Fruit fly (Drosophila melanogaster): ENCODE measurements around the gene Evi5.
A peak's percentile ranks its signal among the peaks of the same experiment; 100 is the strongest.

The Evi5 gene

dm6 chrX:11433930-11434329 lies 20.3 kb downstream of the Evi5 start:
- TF ChIP-seq Mnt (GFP tag; optimal IDR thresholded peaks at IDR 0.05), result no peak
- TF ChIP-seq pad (GFP tag; optimal IDR thresholded peaks at IDR 0.05), result no peak
- peak; percentile 21 for TF ChIP-seq kay (GFP tag; ENCODE audit: borderline replicate concordance)
- TF ChIP-seq bab1 (GFP tag; optimal IDR thresholded peaks at IDR 0.05), result peak; percentile 46
- TF ChIP-seq CG7101 (tag; optimal IDR thresholded peaks at IDR 0.05), result no peak
- no peak for TF ChIP-seq CG33017 (tag; optimal IDR thresholded peaks at IDR 0.05)
- no peak for TF ChIP-seq CG14711 (tag; optimal IDR thresholded peaks at IDR 0.05)
- no peak for TF ChIP-seq Clk (GFP tag; optimal IDR thresholded peaks at IDR 0.05)
- no peak for TF ChIP-seq toe (GFP tag; optimal IDR thresholded peaks at IDR 0.05)
- no peak for TF ChIP-seq tj (GFP tag; optimal IDR thresholded peaks at IDR 0.05)

dm6 chrX:11430940-11431339 lies 23.2 kb downstream of the Evi5 start:
- TF ChIP-seq Clk (GFP tag; optimal IDR thresholded peaks at IDR 0.05) (no peak), pad (GFP tag; optimal IDR thresholded peaks at IDR 0.05) (no peak), cic (GFP tag; optimal IDR thresholded peaks at IDR 0.05) (no peak), kay (GFP tag; ENCODE audit: borderline replicate concordance) (no peak), ovo (GFP tag; optimal IDR thresholded peaks at IDR 0.05) (no peak), CG14711 (tag; optimal IDR thresholded peaks at IDR 0.05) (no peak), Hr96 (GFP tag; optimal IDR thresholded peaks at IDR 0.05) (no peak), CG33017 (tag; optimal IDR thresholded peaks at IDR 0.05) (no peak), CG12768 (GFP tag; optimal IDR thresholded peaks at IDR 0.05) (no peak), cnc (optimal IDR thresholded peaks at IDR 0.05) (no peak), toe (GFP tag; optimal IDR thresholded peaks at IDR 0.05) (no peak), CG11617 (GFP tag; optimal IDR thresholded peaks at IDR 0.05) (no peak), CG1620 (GFP tag; optimal IDR thresholded peaks at IDR 0.05) (no peak), Mnt (GFP tag; optimal IDR thresholded peaks at IDR 0.05) (no peak), tj (GFP tag; optimal IDR thresholded peaks at IDR 0.05) (no peak), CG7101 (tag; optimal IDR thresholded peaks at IDR 0.05) (no peak), CG7045 (GFP tag; optimal IDR thresholded peaks at IDR 0.05) (no peak), Crg-1 (GFP tag; optimal IDR thresholded peaks at IDR 0.05) (no peak), bab1 (GFP tag; optimal IDR thresholded peaks at IDR 0.05) (no peak)

dm6 chrX:11427282-11427689 lies 26.9 kb downstream of the Evi5 start:
- no peak for TF ChIP-seq CG5204 (GFP tag; optimal IDR thresholded peaks at IDR 0.05)
- TF ChIP-seq Clk (GFP tag; optimal IDR thresholded peaks at IDR 0.05), result peak; percentile 3
- TF ChIP-seq CG7101 (tag; optimal IDR thresholded peaks at IDR 0.05), result peak; percentile 72
- TF ChIP-seq CG11617 (GFP tag; optimal IDR thresholded peaks at IDR 0.05), result peak; percentile 30
- peak; percentile 42 for TF ChIP-seq CG1620 (GFP tag; optimal IDR thresholded peaks at IDR 0.05)
- peak; percentile 91 for TF ChIP-seq Mnt (GFP tag; optimal IDR thresholded peaks at IDR 0.05)
- TF ChIP-seq bab1 (GFP tag; optimal IDR thresholded peaks at IDR 0.05), result no peak
- peak; percentile 30 for TF ChIP-seq CG12768 (GFP tag; optimal IDR thresholded peaks at IDR 0.05)
- peak; percentile 31 for TF ChIP-seq CG7045 (GFP tag; optimal IDR thresholded peaks at IDR 0.05)
- TF ChIP-seq toe (GFP tag; optimal IDR thresholded peaks at IDR 0.05), result peak; percentile 17
- TF ChIP-seq Hr96 (GFP tag; optimal IDR thresholded peaks at IDR 0.05), result no peak
- peak; percentile 66 for TF ChIP-seq pad (GFP tag; optimal IDR thresholded peaks at IDR 0.05)
- peak; percentile 88 for TF ChIP-seq Crg-1 (GFP tag; optimal IDR thresholded peaks at IDR 0.05)
- TF ChIP-seq CG14711 (tag; optimal IDR thresholded peaks at IDR 0.05), result peak; percentile 41
- TF ChIP-seq kay (GFP tag; ENCODE audit: borderline replicate concordance), result peak; percentile 69
- peak; percentile 95 for TF ChIP-seq ovo (GFP tag; optimal IDR thresholded peaks at IDR 0.05)
- TF ChIP-seq tj (GFP tag; optimal IDR thresholded peaks at IDR 0.05), result peak; percentile 53
- no peak for TF ChIP-seq cnc (optimal IDR thresholded peaks at IDR 0.05)
- no peak for TF ChIP-seq CG33017 (tag; optimal IDR thresholded peaks at IDR 0.05)
- TF ChIP-seq cic (GFP tag; optimal IDR thresholded peaks at IDR 0.05), result peak; percentile 90

- TF ChIP-seq tj (GFP tag; optimal IDR thresholded peaks at IDR 0.05) (no peak), CG33017 (tag; optimal IDR thresholded peaks at IDR 0.05) (no peak), ovo (GFP tag; optimal IDR thresholded peaks at IDR 0.05) (peak; percentile 98), CG1620 (GFP tag; optimal IDR thresholded peaks at IDR 0.05) (peak; percentile 57), cnc (optimal IDR thresholded peaks at IDR 0.05) (no peak), toe (GFP tag; optimal IDR thresholded peaks at IDR 0.05) (peak; percentile 27), Crg-1 (GFP tag; optimal IDR thresholded peaks at IDR 0.05) (peak; percentile 43), CG12768 (GFP tag; optimal IDR thresholded peaks at IDR 0.05) (no peak), cic (GFP tag; optimal IDR thresholded peaks at IDR 0.05) (peak; percentile 50), Hr96 (GFP tag; optimal IDR thresholded peaks at IDR 0.05) (peak; percentile 46), pad (GFP tag; optimal IDR thresholded peaks at IDR 0.05) (peak; percentile 89), Mnt (GFP tag; optimal IDR thresholded peaks at IDR 0.05) (peak; percentile 63), Clk (GFP tag; optimal IDR thresholded peaks at IDR 0.05) (no peak), CG11617 (GFP tag; optimal IDR thresholded peaks at IDR 0.05) (peak; percentile 35), CG5204 (GFP tag; optimal IDR thresholded peaks at IDR 0.05) (no peak), CG14711 (tag; optimal IDR thresholded peaks at IDR 0.05) (peak; percentile 33), CG7045 (GFP tag; optimal IDR thresholded peaks at IDR 0.05) (peak; percentile 29), CG7101 (tag; optimal IDR thresholded peaks at IDR 0.05) (peak; percentile 54), bab1 (GFP tag; optimal IDR thresholded peaks at IDR 0.05) (no peak), kay (GFP tag; ENCODE audit: borderline replicate concordance) (peak; percentile 90)
These were observed 28.1 kb downstream of the Evi5 start for dm6 chrX:11425956-11426598.

dm6 chrX:11425401-11425800 lies 28.8 kb downstream of the Evi5 start:
- TF ChIP-seq kay (GFP tag; ENCODE audit: borderline replicate concordance) (no peak), CG11617 (GFP tag; optimal IDR thresholded peaks at IDR 0.05) (no peak), tj (GFP tag; optimal IDR thresholded peaks at IDR 0.05) (no peak), CG33017 (tag; optimal IDR thresholded peaks at IDR 0.05) (no peak), Clk (GFP tag; optimal IDR thresholded peaks at IDR 0.05) (no peak), Mnt (GFP tag; optimal IDR thresholded peaks at IDR 0.05) (no peak), CG7101 (tag; optimal IDR thresholded peaks at IDR 0.05) (no peak)

- TF ChIP-seq cnc (optimal IDR thresholded peaks at IDR 0.05) (no peak), Clk (GFP tag; optimal IDR thresholded peaks at IDR 0.05) (no peak), toe (GFP tag; optimal IDR thresholded peaks at IDR 0.05) (no peak), Hr96 (GFP tag; optimal IDR thresholded peaks at IDR 0.05) (no peak), CG14711 (tag; optimal IDR thresholded peaks at IDR 0.05) (no peak)
These were observed 29.7 kb downstream of the Evi5 start for dm6 chrX:11424512-11424911.

Data from whole organism, adult.